Worm (Caenorhabditis elegans) whole organism, L1 larva: ENCODE data around the gene rps-1.

Experiments used
- C04F5.9 ChIP-seq: sonication (generic microtip); optimal IDR thresholded peaks from 2 replicates; lab custom pipeline; 2016; ENCODE audit warnings: missing genetic modification characterization, missing compliant biosample characterization
- C34B4.2 ChIP-seq: sonication (generic microtip); optimal IDR thresholded peaks from 2 replicates; lab custom pipeline; 2017; ENCODE audit warnings: mild to moderate bottlenecking, missing genetic modification characterization, missing compliant biosample characterization
- Y116A8C.19 ChIP-seq: sonication (generic microtip); optimal IDR thresholded peaks from 2 replicates; lab custom pipeline; 2016; ENCODE audit warnings: missing compliant biosample characterization, missing genetic modification characterization, borderline replicate concordance
- aha-1 ChIP-seq: fragments of 150-350 bp; optimal IDR thresholded peaks from 2 replicates; lab custom pipeline; 2014; ENCODE audit warnings: missing biosample characterization, missing genetic modification characterization
- ceh-63 ChIP-seq: fragments of 200-800 bp; sonication (Bioruptor generic); optimal IDR thresholded peaks from 2 replicates; lab custom pipeline; 2018; ENCODE audit warnings: mild to moderate bottlenecking, missing genetic modification characterization, missing compliant biosample characterization
- ces-1 ChIP-seq: fragments of 150-350 bp; optimal IDR thresholded peaks from 2 replicates; lab custom pipeline; 2014; ENCODE audit warnings: missing biosample characterization, missing genetic modification reagents, missing genetic modification characterization
- efl-1 ChIP-seq, 4 experiments: fragments of 150-350 bp; optimal IDR thresholded peaks in 3 of 4; peaks in 1 of 4; 1 replicate in 1 of 4; 2 replicates in 3 of 4; lab custom pipeline; 2014; ENCODE audit warnings: missing biosample characterization in 2 of 4, missing genetic modification characterization in 2 of 4, missing genetic modification reagents in 2 of 4
- elt-3 ChIP-seq, 6 experiments: fragments of 150-350 bp in 1 of 6; sonication (generic microtip); optimal IDR thresholded peaks; 2 replicates each; lab custom pipeline; 2017 to 2018; ENCODE audit warnings: missing biosample characterization in 6 of 6, missing genetic modification characterization in 6 of 6, inconsistent platforms in 1 of 6
- hlh-17 ChIP-seq: fragments of 200-800 bp; sonication (Bioruptor generic); optimal IDR thresholded peaks from 2 replicates; lab custom pipeline; 2018; ENCODE audit warnings: missing genetic modification characterization, mild to moderate bottlenecking, missing compliant biosample characterization, moderate library complexity, borderline replicate concordance
- hlh-4 ChIP-seq: sonication (generic microtip); optimal IDR thresholded peaks from 2 replicates; lab custom pipeline; 2016; ENCODE audit warnings: mild to moderate bottlenecking, missing genetic modification characterization, missing compliant biosample characterization
- jun-1 ChIP-seq: fragments of 150-350 bp; optimal IDR thresholded peaks from 2 replicates; lab custom pipeline; 2014; ENCODE audit warnings: missing biosample characterization, missing genetic modification reagents, missing genetic modification characterization
- lin-35 ChIP-seq, 2 experiments: fragments of 150-350 bp; optimal IDR thresholded peaks; 2 replicates each; lab custom pipeline; 2014; ENCODE audit warnings: missing biosample characterization in 2 of 2, missing genetic modification characterization in 2 of 2, missing genetic modification reagents in 2 of 2
- nhr-19 ChIP-seq: fragments of 200-800 bp; sonication (Bioruptor generic); conservative IDR thresholded peaks from 2 replicates; pipeline ENCODE4 v1.3.6; 2022; ENCODE audit warnings: missing genetic modification characterization, missing compliant biosample characterization
- nhr-28 ChIP-seq: fragments of 150-350 bp; optimal IDR thresholded peaks from 2 replicates; lab custom pipeline; 2014; ENCODE audit warnings: missing biosample characterization, missing genetic modification characterization
- nhr-71 ChIP-seq: sonication (generic microtip); optimal IDR thresholded peaks from 2 replicates; lab custom pipeline; 2016; ENCODE audit warnings: mild to moderate bottlenecking, missing genetic modification characterization, moderate library complexity, missing compliant biosample characterization
- nhr-84 ChIP-seq: sonication (generic microtip); optimal IDR thresholded peaks from 2 replicates; lab custom pipeline; 2017; ENCODE audit warnings: missing biosample characterization, missing genetic modification characterization
- nhr-85 ChIP-seq: sonication (generic microtip); peaks from one replicate; lab custom pipeline; 2016; ENCODE audit warnings: missing genetic modification characterization, inconsistent platforms, missing compliant biosample characterization
- nhr-90 ChIP-seq: sonication (generic microtip); optimal IDR thresholded peaks from 2 replicates; lab custom pipeline; 2016; ENCODE audit warnings: mild to moderate bottlenecking, missing genetic modification characterization, missing compliant biosample characterization; ENCODE audit not compliant: poor library complexity
- rnt-1 ChIP-seq: sonication (generic microtip); optimal IDR thresholded peaks from 2 replicates; lab custom pipeline; 2016; ENCODE audit warnings: mild to moderate bottlenecking, missing genetic modification characterization, moderate library complexity, missing compliant biosample characterization
- skn-1 ChIP-seq: fragments of 150-350 bp; optimal IDR thresholded peaks from 2 replicates; lab custom pipeline; 2014; ENCODE audit warnings: missing biosample characterization, missing genetic modification characterization
- snpc-4 ChIP-seq: fragments of 150-350 bp; optimal IDR thresholded peaks from 2 replicates; lab custom pipeline; 2014; ENCODE audit warnings: missing biosample characterization, missing genetic modification characterization
- snu-23 ChIP-seq: sonication (generic microtip); optimal IDR thresholded peaks from 2 replicates; lab custom pipeline; 2016; ENCODE audit warnings: missing genetic modification characterization, missing compliant biosample characterization
- sup-37 ChIP-seq: fragments of 200-800 bp; sonication (Bioruptor generic); optimal IDR thresholded peaks from 2 replicates; lab custom pipeline; 2018; ENCODE audit warnings: mild to moderate bottlenecking, missing genetic modification characterization, missing compliant biosample characterization
- unc-30 ChIP-seq: sonication (generic microtip); optimal IDR thresholded peaks from 2 replicates; lab custom pipeline; 2017; ENCODE audit warnings: missing biosample characterization, missing genetic modification characterization
- xbp-1 ChIP-seq: sonication (generic microtip); optimal IDR thresholded peaks from 2 replicates; lab custom pipeline; 2016; ENCODE audit warnings: missing genetic modification characterization, missing compliant biosample characterization
- ztf-11 ChIP-seq, 2 experiments: sonication (generic microtip); optimal IDR thresholded peaks; 2 replicates each; lab custom pipeline; 2016 to 2017; ENCODE audit warnings: missing genetic modification characterization in 2 of 2, missing biosample characterization in 1 of 2, missing compliant biosample characterization in 1 of 2

rps-1 gene

ce11 chrIII:4428797-4429196 is 46.9 kb upstream of the rps-1 start:
- no peak for TF ChIP-seq aha-1 (tag; lab: Kevin White, UChicago)
- no peak for TF ChIP-seq snu-23 (GFP tag; lab: Kevin White, UChicago)
- TF ChIP-seq skn-1 (tag; lab: Kevin White, UChicago) = no peak
- no peak for TF ChIP-seq ces-1 (GFP tag; lab: Kevin White, UChicago)
- TF ChIP-seq snpc-4 = peak; percentile 22
- TF ChIP-seq elt-3 (tag; optimal IDR thresholded peaks at IDR 0.05; lab: Kevin White, UChicago) = no peak
- peak in 1 of 2 experiments; percentile 13 for TF ChIP-seq lin-35 (GFP tag; optimal IDR thresholded peaks at IDR 0.05; lab: Kevin White, UChicago)
- no peak for TF ChIP-seq nhr-19
- TF ChIP-seq nhr-28 (tag; lab: Kevin White, UChicago) = no peak
- peak in 1 of 2 experiments; percentile 10 for TF ChIP-seq efl-1 (optimal IDR thresholded peaks at IDR 0.05; lab: Kevin White, UChicago)
- peak in 1 of 2 experiments; percentile 63 for TF ChIP-seq efl-1 (GFP tag; optimal IDR thresholded peaks at IDR 0.05 in 1 of 2; lab: Kevin White, UChicago)
- TF ChIP-seq rnt-1 = peak; percentile 28
- no peak for TF ChIP-seq nhr-90 (tag; lab: Kevin White, UChicago)
- TF ChIP-seq ztf-11 (tag; optimal IDR thresholded peaks at IDR 0.05; lab: Kevin White, UChicago) = no peak

DNA sequence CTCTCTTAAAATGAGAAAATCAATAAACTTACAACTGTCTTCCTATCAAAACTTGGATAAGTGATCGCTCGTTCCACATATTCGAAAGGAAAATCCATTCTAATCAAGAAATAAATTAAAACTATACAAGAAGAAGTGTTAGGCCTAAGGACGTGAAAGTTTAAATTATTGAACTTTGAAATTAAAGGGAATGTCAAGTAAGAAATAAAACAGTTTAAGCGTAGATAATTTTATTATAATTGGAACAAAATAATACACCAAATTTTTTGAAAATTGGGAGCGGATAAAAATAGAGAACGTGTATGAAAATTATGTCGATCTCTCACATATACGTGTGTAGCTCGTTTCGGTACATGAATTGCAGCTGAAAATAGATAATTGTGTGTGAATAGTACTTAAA is 46.3 kb upstream of the rps-1 start, which contains the start of gene C28A5.6:
Gene C28A5.6, minus strand, starts transcription at position 101 of the 400 bp plus-strand sequence.
- no peak for TF ChIP-seq efl-1 (optimal IDR thresholded peaks at IDR 0.05; lab: Kevin White, UChicago)
- TF ChIP-seq efl-1 (GFP tag; optimal IDR thresholded peaks at IDR 0.05 in 1 of 2; lab: Kevin White, UChicago) = no peak
- no peak for TF ChIP-seq Y116A8C.19 (tag; lab: Kevin White, UChicago)
- no peak for TF ChIP-seq nhr-85 (tag; lab: Kevin White, UChicago)
- no peak for TF ChIP-seq C04F5.9 (tag; lab: Kevin White, UChicago)
- TF ChIP-seq unc-30 (tag; lab: Kevin White, UChicago) = no peak
- TF ChIP-seq xbp-1 (tag; lab: Kevin White, UChicago) = no peak
- no peak for TF ChIP-seq nhr-90 (tag; lab: Kevin White, UChicago)

DNA sequence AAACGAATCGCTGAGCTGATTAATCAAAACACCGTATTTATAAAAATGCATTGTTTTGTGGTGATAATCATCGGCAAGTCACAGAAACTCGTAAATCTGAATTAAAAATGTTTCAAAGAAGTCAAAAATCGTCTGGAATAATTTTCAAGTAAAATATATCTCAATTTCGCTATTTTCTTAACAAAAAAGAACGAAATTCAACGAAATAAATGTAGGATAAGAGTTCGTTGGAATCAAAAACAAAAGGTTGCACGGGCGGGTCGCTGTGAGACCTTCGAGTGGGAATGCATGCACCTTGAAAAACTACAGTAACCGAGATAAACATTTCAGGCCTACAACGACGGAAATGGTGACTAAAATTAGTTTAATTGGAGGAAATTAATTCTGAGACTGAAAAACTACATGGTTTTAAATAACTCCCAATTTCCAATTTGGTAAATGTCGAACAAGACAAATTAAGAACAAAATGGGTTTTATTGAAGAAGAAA is 41.4 kb upstream of the rps-1 start, which contains the start of gene C28A5.1:
Gene C28A5.1, minus strand, starts transcription at position 51 of the 488 bp plus-strand sequence.
- TF ChIP-seq ceh-63 = peak; percentile 27
- no peak for TF ChIP-seq lin-35 (GFP tag; optimal IDR thresholded peaks at IDR 0.05; lab: Kevin White, UChicago)

ce11 chrIII:4435262-4435661 is 40.5 kb upstream of the rps-1 start:
- TF ChIP-seq efl-1 (optimal IDR thresholded peaks at IDR 0.05; lab: Kevin White, UChicago) (no peak), efl-1 (GFP tag; optimal IDR thresholded peaks at IDR 0.05 in 1 of 2; lab: Kevin White, UChicago) (peak in 1 of 2 experiments; percentile 59), jun-1 (tag; lab: Kevin White, UChicago) (no peak)

DNA sequence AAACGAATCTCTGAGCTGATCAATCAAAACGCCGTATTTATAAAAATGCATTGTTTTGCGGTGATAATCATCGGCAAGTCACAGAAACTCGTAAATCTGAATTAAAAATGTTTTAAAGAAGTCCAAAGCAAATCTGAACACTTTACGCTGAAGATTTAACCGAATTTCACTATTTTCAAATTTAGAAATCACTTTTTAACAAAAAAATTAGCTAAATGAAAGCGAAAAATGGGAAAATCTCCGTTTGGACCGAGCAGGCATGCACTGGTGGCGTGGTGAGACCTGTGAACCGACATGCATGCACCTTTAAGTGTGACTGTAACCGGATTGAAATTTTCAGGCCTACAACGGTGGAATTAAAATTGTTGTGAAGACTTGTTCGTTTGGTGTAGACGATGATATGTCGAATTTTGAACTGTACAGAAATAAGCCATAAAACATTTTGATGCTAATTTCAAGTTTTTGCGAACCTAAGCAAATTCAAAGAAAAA is 36.2 kb upstream of the rps-1 start, which contains the start of gene C28A5.2:
Gene C28A5.2, minus strand, starts transcription at position 51 of the 491 bp plus-strand sequence.
- no peak for TF ChIP-seq C34B4.2 (tag; lab: Kevin White, UChicago)
- no peak for TF ChIP-seq ceh-63
- TF ChIP-seq hlh-4 (tag; lab: Kevin White, UChicago) = no peak
- no peak for TF ChIP-seq efl-1 (optimal IDR thresholded peaks at IDR 0.05; lab: Kevin White, UChicago)
- peak in 1 of 2 experiments; percentile 29 for TF ChIP-seq efl-1 (GFP tag; optimal IDR thresholded peaks at IDR 0.05 in 1 of 2; lab: Kevin White, UChicago)

ce11 chrIII:4441781-4442180 is 33.9 kb upstream of the rps-1 start, which contains the start of gene nex-3:
nex-3 (plus strand) TSS chrIII:4442081.
- TF ChIP-seq nhr-71 (tag; lab: Kevin White, UChicago) = no peak
- TF ChIP-seq nhr-84 (tag; lab: Kevin White, UChicago) = no peak
- TF ChIP-seq efl-1 (optimal IDR thresholded peaks at IDR 0.05; lab: Kevin White, UChicago) = no peak
- TF ChIP-seq efl-1 (GFP tag; optimal IDR thresholded peaks at IDR 0.05 in 1 of 2; lab: Kevin White, UChicago) = peak in 1 of 2 experiments; percentile 76
- TF ChIP-seq sup-37 = no peak

DNA sequence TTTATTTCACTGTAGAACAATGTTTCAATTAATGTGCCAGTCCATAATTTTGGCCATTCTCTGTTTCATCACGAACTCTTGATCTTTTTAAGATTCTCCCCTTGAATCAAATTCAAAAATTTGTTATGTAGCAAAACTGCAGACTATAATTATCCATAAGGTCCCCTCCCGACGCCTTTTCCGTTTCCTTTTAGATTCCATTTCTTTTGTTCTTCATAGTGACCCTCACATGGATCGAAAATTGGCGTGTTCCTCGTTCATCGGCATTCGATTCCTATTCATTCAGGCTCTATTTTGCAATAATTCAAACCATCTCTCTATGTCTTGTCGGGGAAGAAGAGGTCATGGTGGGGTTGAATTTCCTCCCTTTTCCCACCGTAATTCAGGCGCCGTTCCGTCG is 31.2 kb upstream of the rps-1 start:
- TF ChIP-seq hlh-17 (GFP tag; lab: Kevin White, UChicago) = no peak
- no peak for TF ChIP-seq efl-1 (optimal IDR thresholded peaks at IDR 0.05; lab: Kevin White, UChicago)
- TF ChIP-seq efl-1 (GFP tag; optimal IDR thresholded peaks at IDR 0.05 in 1 of 2; lab: Kevin White, UChicago) = peak in 1 of 2 experiments; percentile 43
